Worm (Caenorhabditis elegans) whole organism, L4/young adult: ENCODE data around the gene F13E9.19.

ENCODE experiments used
- W03F9.2 ChIP-seq: fragments of 150-350 bp; optimal IDR thresholded peaks from 2 replicates; lab custom pipeline; 2014; ENCODE audit warnings: missing biosample characterization, missing genetic modification characterization
- dao-5 ChIP-seq: sonication (generic microtip); optimal IDR thresholded peaks from 2 replicates; lab custom pipeline; 2016; ENCODE audit warnings: missing genotype, missing genetic modification characterization, moderate library complexity, missing compliant biosample characterization

ce11 chrIV:10898160-10898559 lies 1.0 kb upstream of the F13E9.19 start:
- TF ChIP-seq W03F9.2 (tag; lab: Kevin White, UChicago) (no peak), dao-5 (no peak)
